Worm (Caenorhabditis elegans): ENCODE results near the gene C02F4.4.

Gene C02F4.4

DNA sequence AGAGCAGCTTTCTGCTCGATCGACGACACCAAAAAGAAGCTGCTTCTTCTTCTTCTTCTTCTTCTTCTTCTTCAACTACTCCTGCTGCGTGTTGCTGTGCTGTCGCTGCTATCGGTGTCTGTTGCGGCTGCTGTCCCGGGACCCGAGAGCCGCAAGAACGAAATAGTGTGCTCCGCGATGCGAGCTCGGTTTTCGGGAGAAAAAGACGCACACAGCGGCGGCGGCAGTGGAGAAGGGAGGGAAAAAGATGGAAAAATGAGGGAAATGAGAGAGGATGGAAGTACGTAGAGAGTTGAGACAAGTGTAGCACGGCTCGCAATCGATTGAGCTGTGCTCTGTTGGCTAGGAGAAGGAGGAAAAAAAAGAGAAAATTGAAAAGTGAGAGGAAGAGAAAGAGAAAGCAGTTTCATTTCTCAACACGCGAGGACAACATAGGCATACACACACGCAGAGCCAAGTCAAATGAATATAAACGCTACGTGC lies 11.2 kb downstream of the C02F4.4 start:
- peak; percentile 55 for TF ChIP-seq crh-2 (tag; optimal IDR thresholded peaks at IDR 0.05)
- peak; percentile 87 for TF ChIP-seq F13H6.1 (tag; optimal IDR thresholded peaks at IDR 0.05)
- TF ChIP-seq sma-3 (GFP tag; optimal IDR thresholded peaks at IDR 0.05): peak; percentile 4
- peak; percentile 26 for TF ChIP-seq fos-1 (tag; optimal IDR thresholded peaks at IDR 0.05)
- no peak for TF ChIP-seq nhr-237 (tag; optimal IDR thresholded peaks at IDR 0.05)
- TF ChIP-seq nhr-6 (tag; optimal IDR thresholded peaks at IDR 0.05): no peak
- TF ChIP-seq elt-1 (tag; optimal IDR thresholded peaks at IDR 0.05): no peak
- TF ChIP-seq mbf-1 (tag; optimal IDR thresholded peaks at IDR 0.05): no peak
- no peak for TF ChIP-seq dmd-4 (tag; optimal IDR thresholded peaks at IDR 0.05)
- TF ChIP-seq skn-1 (tag; optimal IDR thresholded peaks at IDR 0.05): no peak
- TF ChIP-seq lin-13 (GFP tag; optimal IDR thresholded peaks at IDR 0.05): peak; percentile 47
- no peak for TF ChIP-seq unc-62 (GFP tag; optimal IDR thresholded peaks at IDR 0.05)
- peak; percentile 50 for TF ChIP-seq ceh-82 (tag; optimal IDR thresholded peaks at IDR 0.05)
- TF ChIP-seq lsy-2 (tag; optimal IDR thresholded peaks at IDR 0.05): peak in 1 of 2 experiments; percentile 69
- no peak for TF ChIP-seq blmp-1 (tag; optimal IDR thresholded peaks at IDR 0.05; ENCODE audit: insufficient read depth)
- TF ChIP-seq ztf-4 (tag; optimal IDR thresholded peaks at IDR 0.05): peak; percentile 26
- peak; percentile 37 for TF ChIP-seq lin-11 (tag; optimal IDR thresholded peaks at IDR 0.05)
- TF ChIP-seq ZK546.5 (tag; optimal IDR thresholded peaks at IDR 0.05): no peak
- no peak for TF ChIP-seq nhr-23 (tag; optimal IDR thresholded peaks at IDR 0.05)
- TF ChIP-seq nhr-11 (tag; optimal IDR thresholded peaks at IDR 0.05): no peak
- TF ChIP-seq R02D3.7 (tag; optimal IDR thresholded peaks at IDR 0.05): no peak
- TF ChIP-seq snpc-4 (tag; optimal IDR thresholded peaks at IDR 0.05): no peak
- peak in 1 of 2 experiments; percentile 35 for TF ChIP-seq mdl-1 (tag; optimal IDR thresholded peaks at IDR 0.05)
- TF ChIP-seq aly-2 (tag; optimal IDR thresholded peaks at IDR 0.05): no peak
- no peak for TF ChIP-seq sem-4 (tag; optimal IDR thresholded peaks at IDR 0.05)
- peak; percentile 79 for TF ChIP-seq C34F6.9 (tag; optimal IDR thresholded peaks at IDR 0.05)
- TF ChIP-seq unc-39 (tag; optimal IDR thresholded peaks at IDR 0.05): no peak
- TF ChIP-seq ztf-1 (GFP tag; conservative IDR thresholded peaks at IDR 0.05): no peak
- no peak for TF ChIP-seq nhr-77 (tag; optimal IDR thresholded peaks at IDR 0.05)
- peak; percentile 56 for TF ChIP-seq sma-9 (GFP tag; optimal IDR thresholded peaks at IDR 0.05)
- TF ChIP-seq sma-9 (tag; optimal IDR thresholded peaks at IDR 0.05): no peak
- TF ChIP-seq ztf-11 (tag; optimal IDR thresholded peaks at IDR 0.05): no peak
- no peak for TF ChIP-seq nhr-10 (tag; optimal IDR thresholded peaks at IDR 0.05)
- TF ChIP-seq Y55F3AM.14 (GFP tag; optimal IDR thresholded peaks at IDR 0.05): peak; percentile 70
- no peak for TF ChIP-seq mab-5 (tag; optimal IDR thresholded peaks at IDR 0.05)
- no peak for TF ChIP-seq lin-39 (tag; optimal IDR thresholded peaks at IDR 0.05)
- no peak for TF ChIP-seq peb-1 (tag; optimal IDR thresholded peaks at IDR 0.05)
- no peak for TF ChIP-seq elt-3 (tag; optimal IDR thresholded peaks at IDR 0.05)
- TF ChIP-seq ama-1 (optimal IDR thresholded peaks at IDR 0.05): no peak
- no peak for TF ChIP-seq nhr-12 (tag; optimal IDR thresholded peaks at IDR 0.05)
- no peak for TF ChIP-seq gmeb-1 (tag; optimal IDR thresholded peaks at IDR 0.05)
- TF ChIP-seq nhr-129 (tag; optimal IDR thresholded peaks at IDR 0.05): peak; percentile 80
- TF ChIP-seq nhr-21 (tag; optimal IDR thresholded peaks at IDR 0.05): peak; percentile 26
- TF ChIP-seq unc-55 (GFP tag; optimal IDR thresholded peaks at IDR 0.05): peak; percentile 88
- peak; percentile 23 for TF ChIP-seq egl-27 (tag; optimal IDR thresholded peaks at IDR 0.05)
- peak; percentile 88 for TF ChIP-seq zag-1 (tag; optimal IDR thresholded peaks at IDR 0.05)
- no peak for TF ChIP-seq ceh-16 (tag; optimal IDR thresholded peaks at IDR 0.05)
- TF ChIP-seq alr-1 (tag; optimal IDR thresholded peaks at IDR 0.05): no peak
- no peak for TF ChIP-seq nhr-25 (tag; optimal IDR thresholded peaks at IDR 0.05)

Data from whole organism, L2 larva.